Fruit fly (Drosophila melanogaster) whole organism, embryonic: ENCODE data around the gene Coq7.

Source experiments
- ATbp ChIP-seq: fragments of 200-800 bp; sonication (Bioruptor generic); optimal IDR thresholded peaks from 2 replicates; lab custom pipeline; 2017; ENCODE audit warnings: missing biosample characterization, mild to moderate bottlenecking, missing genetic modification characterization, missing genetic modification reagents
- B-H2 ChIP-seq: fragments of 200-800 bp; sonication (Bioruptor generic); optimal IDR thresholded peaks from 2 replicates; lab custom pipeline; 2018; ENCODE audit warnings: missing biosample characterization, mild to moderate bottlenecking, missing genetic modification characterization
- CG10366 ChIP-seq: fragments of 200-800 bp; sonication (Bioruptor generic); IDR thresholded peaks from 2 replicates; pipeline ENCODE4 v1.3.6; 2022; ENCODE audit warnings: missing biosample characterization, missing genetic modification characterization
- CG10462 ChIP-seq: fragments of 200-800 bp; sonication (Bioruptor generic); optimal IDR thresholded peaks from 2 replicates; lab custom pipeline; 2016; ENCODE audit warnings: missing biosample characterization, missing genetic modification characterization
- CG12104 ChIP-seq: fragments of 200-800 bp; sonication (Bioruptor generic); optimal IDR thresholded peaks from 3 replicates; lab custom pipeline; 2016; ENCODE audit warnings: missing biosample characterization, missing genetic modification characterization
- CG12236 ChIP-seq: fragments of 200-800 bp; sonication (Bioruptor generic); optimal IDR thresholded peaks from 2 replicates; lab custom pipeline; 2016; ENCODE audit warnings: missing biosample characterization, missing genetic modification characterization
- CG12659 ChIP-seq: fragments of 200-800 bp; sonication (Bioruptor generic); optimal IDR thresholded peaks from 3 replicates; lab custom pipeline; 2017; ENCODE audit warnings: mild to moderate bottlenecking, missing biosample characterization, missing genetic modification reagents, missing genetic modification characterization
- CG13775 ChIP-seq: fragments of 200-800 bp; sonication (Bioruptor generic); optimal IDR thresholded peaks from 3 replicates; lab custom pipeline; 2017; ENCODE audit warnings: missing biosample characterization, mild to moderate bottlenecking, missing genetic modification characterization
- CG17802 ChIP-seq: fragments of 200-800 bp; sonication (Bioruptor generic); optimal IDR thresholded peaks from 2 replicates; lab custom pipeline; 2018; ENCODE audit warnings: missing biosample characterization, mild to moderate bottlenecking, missing genetic modification characterization, moderate library complexity
- CG1792 ChIP-seq: fragments of 200-800 bp; sonication (Bioruptor generic); optimal IDR thresholded peaks from 2 replicates; lab custom pipeline; 2016; ENCODE audit warnings: missing biosample characterization, missing genetic modification characterization
- CG2712 ChIP-seq: fragments of 200-800 bp; optimal IDR thresholded peaks from 3 replicates; lab custom pipeline; 2019; ENCODE audit warnings: missing biosample characterization, mild to moderate bottlenecking, missing genetic modification characterization, moderate library complexity
- CG30431 ChIP-seq: fragments of 200-800 bp; sonication (Bioruptor generic); optimal IDR thresholded peaks from 2 replicates; lab custom pipeline; 2017; ENCODE audit warnings: missing biosample characterization, missing genetic modification characterization
- CG33557 ChIP-seq: fragments of 200-800 bp; sonication (Bioruptor generic); optimal IDR thresholded peaks from 2 replicates; lab custom pipeline; 2019; ENCODE audit warnings: missing biosample characterization, mild to moderate bottlenecking, missing genetic modification characterization, moderate library complexity
- CG3407 ChIP-seq: fragments of 200-800 bp; sonication (Bioruptor generic); optimal IDR thresholded peaks from 2 replicates; lab custom pipeline; 2018; ENCODE audit warnings: missing biosample characterization, mild to moderate bottlenecking, missing genetic modification characterization
- CG8924 ChIP-seq: fragments of 200-800 bp; optimal IDR thresholded peaks from 3 replicates; lab custom pipeline; 2019; ENCODE audit warnings: missing biosample characterization, mild to moderate bottlenecking, missing genetic modification characterization, moderate library complexity
- CkIIα-i1 ChIP-seq: fragments of 200-800 bp; sonication (Bioruptor generic); IDR thresholded peaks from 2 replicates; pipeline ENCODE4 v1.3.6; 2022; ENCODE audit warnings: missing biosample characterization, missing genetic modification characterization
- D ChIP-seq, 2 experiments: fragments of 200-800 bp in 1 of 2; fragments of >200 bp in 1 of 2; sonication (Bioruptor generic) in 1 of 2; optimal IDR thresholded peaks; 2 replicates in 1 of 2; 3 replicates in 1 of 2; lab custom pipeline; 2017; ENCODE audit warnings: mild to moderate bottlenecking in 1 of 2, missing biosample characterization in 1 of 2, missing genetic modification characterization in 1 of 2, missing genetic modification reagents in 1 of 2
- D19B ChIP-seq: fragments of 200-800 bp; sonication (Bioruptor generic); optimal IDR thresholded peaks from 2 replicates; lab custom pipeline; 2017; ENCODE audit warnings: missing biosample characterization, mild to moderate bottlenecking, missing genetic modification characterization
- Dfd ChIP-seq, 2 experiments: fragments of >200 bp; optimal IDR thresholded peaks; 2 replicates each; lab custom pipeline; 2017; ENCODE audit warnings: missing biosample characterization in 2 of 2, missing genetic modification characterization in 2 of 2
- Doc2 ChIP-seq: fragments of 200-800 bp; sonication (Bioruptor generic); IDR thresholded peaks from 2 replicates; pipeline ENCODE4 v1.3.6; 2022; ENCODE audit warnings: missing biosample characterization, missing genetic modification characterization
- Ets97D ChIP-seq: fragments of 200-800 bp; sonication (Bioruptor generic); optimal IDR thresholded peaks from 3 replicates; lab custom pipeline; 2016; ENCODE audit warnings: missing biosample characterization, missing genetic modification characterization
- Hmx ChIP-seq: fragments of 200-800 bp; sonication (Bioruptor generic); optimal IDR thresholded peaks from 2 replicates; lab custom pipeline; 2016; ENCODE audit warnings: missing biosample characterization, missing genetic modification characterization
- Rx ChIP-seq: fragments of 200-800 bp; sonication (Bioruptor generic); IDR thresholded peaks from 2 replicates; pipeline ENCODE4 v1.3.6; 2022; ENCODE audit warnings: missing biosample characterization, missing genetic modification characterization
- Six4 ChIP-seq: fragments of 200-800 bp; sonication (Bioruptor generic); optimal IDR thresholded peaks from 2 replicates; lab custom pipeline; 2016; ENCODE audit warnings: missing biosample characterization, missing genetic modification characterization
- Sox100B ChIP-seq: fragments of 200-800 bp; sonication (Bioruptor generic); optimal IDR thresholded peaks from 3 replicates; lab custom pipeline; 2018; ENCODE audit warnings: missing biosample characterization, mild to moderate bottlenecking, missing genetic modification characterization
- Sry-δ ChIP-seq: fragments of 200-800 bp; sonication (Bioruptor generic); optimal IDR thresholded peaks from 2 replicates; lab custom pipeline; 2016; ENCODE audit warnings: missing biosample characterization, missing genetic modification characterization
- Usf ChIP-seq: fragments of 200-800 bp; sonication (Bioruptor generic); optimal IDR thresholded peaks from 2 replicates; lab custom pipeline; 2017; ENCODE audit warnings: missing genotype, missing biosample characterization, missing genetic modification characterization
- YL-1 ChIP-seq: fragments of 200-800 bp; sonication (Bioruptor generic); optimal IDR thresholded peaks from 3 replicates; lab custom pipeline; 2017; ENCODE audit warnings: missing biosample characterization, mild to moderate bottlenecking, missing genetic modification characterization
- abd-A ChIP-seq: fragments of 200-800 bp; sonication (Bioruptor generic); optimal IDR thresholded peaks from 3 replicates; lab custom pipeline; 2019; ENCODE audit warnings: missing biosample characterization, mild to moderate bottlenecking, missing genetic modification characterization, moderate library complexity
- btn ChIP-seq: fragments of 200-800 bp; sonication (Bioruptor generic); optimal IDR thresholded peaks from 2 replicates; lab custom pipeline; 2016; ENCODE audit warnings: missing biosample characterization, missing genetic modification characterization
- corto ChIP-seq: fragments of 200-800 bp; sonication (Bioruptor generic); optimal IDR thresholded peaks from 2 replicates; lab custom pipeline; 2016; ENCODE audit warnings: missing biosample characterization, mild to moderate bottlenecking, missing genetic modification characterization, moderate library complexity
- dm ChIP-seq: fragments of 200-800 bp; sonication (Bioruptor generic); optimal IDR thresholded peaks from 3 replicates; lab custom pipeline; 2016; ENCODE audit warnings: missing biosample characterization, missing genetic modification characterization
- ftz-f1 ChIP-seq: fragments of 200-800 bp; sonication (Bioruptor generic); optimal IDR thresholded peaks from 2 replicates; lab custom pipeline; 2016; ENCODE audit warnings: missing biosample characterization, missing genetic modification characterization
- gem ChIP-seq: fragments of 200-800 bp; sonication (Bioruptor generic); optimal IDR thresholded peaks from 2 replicates; lab custom pipeline; 2019; ENCODE audit warnings: missing biosample characterization, mild to moderate bottlenecking, missing genetic modification characterization, moderate library complexity
- gro ChIP-seq: fragments of 200-800 bp; sonication (Bioruptor generic); optimal IDR thresholded peaks from 2 replicates; lab custom pipeline; 2016; ENCODE audit warnings: missing biosample characterization, missing genetic modification characterization
- gsb ChIP-seq: fragments of 200-800 bp; sonication (Bioruptor generic); IDR thresholded peaks from 2 replicates; pipeline ENCODE4 v1.3.6; 2022; ENCODE audit warnings: missing biosample characterization, missing genetic modification characterization
- her ChIP-seq: fragments of 200-800 bp; sonication (Bioruptor generic); optimal IDR thresholded peaks from 2 replicates; lab custom pipeline; 2016; ENCODE audit warnings: missing biosample characterization, missing genetic modification characterization
- org-1 ChIP-seq: fragments of 200-800 bp; sonication (Bioruptor generic); optimal IDR thresholded peaks from 2 replicates; lab custom pipeline; 2017; ENCODE audit warnings: missing biosample characterization, missing genetic modification characterization
- p53 ChIP-seq: fragments of 200-800 bp; sonication (Bioruptor generic); optimal IDR thresholded peaks from 2 replicates; lab custom pipeline; 2016; ENCODE audit warnings: missing biosample characterization, missing genetic modification characterization
- repo ChIP-seq: fragments of 200-800 bp; sonication (Bioruptor generic); optimal IDR thresholded peaks from 2 replicates; lab custom pipeline; 2016; ENCODE audit warnings: missing biosample characterization, missing genetic modification characterization
- row ChIP-seq: fragments of 200-800 bp; sonication (Bioruptor generic); IDR thresholded peaks from 3 replicates; pipeline ENCODE4 v1.3.6; 2022; ENCODE audit warnings: missing biosample characterization, missing genetic modification characterization
- run ChIP-seq: fragments of 200-800 bp; sonication (Bioruptor generic); optimal IDR thresholded peaks from 3 replicates; lab custom pipeline; 2018; ENCODE audit warnings: missing biosample characterization, mild to moderate bottlenecking, missing genetic modification characterization
- scrt ChIP-seq: fragments of 200-800 bp; sonication (Bioruptor generic); optimal IDR thresholded peaks from 2 replicates; lab custom pipeline; 2018; ENCODE audit warnings: missing biosample characterization, mild to moderate bottlenecking, missing genetic modification characterization, moderate library complexity
- sens-2 ChIP-seq: fragments of 200-800 bp; sonication (Bioruptor generic); IDR thresholded peaks from 2 replicates; pipeline ENCODE4 v1.3.6; 2022; ENCODE audit warnings: missing biosample characterization, missing genetic modification characterization
- slp2 ChIP-seq: fragments of 200-800 bp; sonication (Bioruptor generic); optimal IDR thresholded peaks from 2 replicates; lab custom pipeline; 2016; ENCODE audit warnings: missing biosample characterization, missing genetic modification characterization
- so ChIP-seq: fragments of 200-800 bp; sonication (Bioruptor generic); IDR thresholded peaks from 3 replicates; pipeline ENCODE4 v1.3.6; 2022; ENCODE audit warnings: missing biosample characterization, missing genetic modification characterization
- ssp ChIP-seq: fragments of 200-800 bp; sonication (Bioruptor generic); IDR thresholded peaks from 2 replicates; pipeline ENCODE4 v1.3.6; 2022; ENCODE audit warnings: missing biosample characterization, missing genetic modification characterization
- sug ChIP-seq: fragments of 200-800 bp; optimal IDR thresholded peaks from 2 replicates; lab custom pipeline; 2019; ENCODE audit warnings: missing biosample characterization, mild to moderate bottlenecking, missing genetic modification characterization, moderate library complexity
- tx ChIP-seq: fragments of 200-800 bp; sonication (Bioruptor generic); optimal IDR thresholded peaks from 2 replicates; lab custom pipeline; 2016; ENCODE audit warnings: missing biosample characterization, missing genetic modification characterization
- unpg ChIP-seq: fragments of 200-800 bp; sonication (Bioruptor generic); optimal IDR thresholded peaks from 3 replicates; lab custom pipeline; 2018; ENCODE audit warnings: missing biosample characterization, mild to moderate bottlenecking, missing genetic modification characterization, moderate library complexity
- vfl ChIP-seq: fragments of 200-800 bp; sonication (Bioruptor generic); optimal IDR thresholded peaks from 2 replicates; lab custom pipeline; 2016; ENCODE audit warnings: missing biosample characterization, missing genetic modification characterization

Gene Coq7

DNA sequence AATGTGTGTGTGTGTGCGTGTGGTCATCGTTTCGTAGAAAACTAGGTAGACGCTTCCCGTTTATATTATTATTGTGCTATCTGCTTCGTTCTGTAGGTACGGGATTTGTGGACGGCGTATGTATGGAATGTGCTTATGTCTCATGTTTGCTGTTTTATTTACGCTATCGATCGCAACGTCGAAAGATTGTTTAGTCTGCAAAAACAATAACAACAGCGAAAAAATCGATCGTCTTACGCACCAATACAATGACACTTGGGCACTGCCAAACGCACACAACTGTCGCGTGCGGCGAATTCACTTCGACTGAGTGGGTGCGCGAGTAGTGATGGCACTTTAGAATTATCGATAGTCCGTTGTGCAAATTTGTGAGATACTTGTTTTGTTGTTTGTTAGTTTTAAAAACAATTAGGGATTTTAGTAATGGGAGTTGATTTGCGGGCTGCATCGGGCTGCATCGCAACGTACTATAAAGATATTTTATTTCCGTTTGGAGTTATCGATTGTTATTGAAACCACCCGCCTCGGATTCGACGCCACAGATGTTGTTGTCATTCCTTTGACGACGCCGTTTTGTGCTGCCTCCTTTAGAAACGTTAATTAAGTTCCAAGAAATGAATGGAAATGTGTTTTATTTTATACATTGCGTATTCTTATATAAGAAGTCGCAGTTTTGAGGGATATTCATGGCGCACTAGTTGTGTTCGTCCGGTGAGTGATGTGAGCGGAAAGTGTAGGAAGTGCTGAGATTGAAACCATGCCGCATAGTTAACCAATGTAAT lies 11.7 kb upstream of the Coq7 start (continued):
- TF ChIP-seq Six4 (GFP tag; lab: Kevin White, UChicago) (no peak), Usf (no peak), btn (GFP tag; lab: Kevin White, UChicago) (no peak), Sox100B (GFP tag; lab: Kevin White, UChicago) (no peak), ssp (no peak), ftz-f1 (GFP tag; lab: Kevin White, UChicago) (peak; percentile 31), gro (GFP tag; lab: Kevin White, UChicago) (no peak), tx (no peak), repo (GFP tag; lab: Kevin White, UChicago) (no peak), CG1792 (GFP tag; lab: Kevin White, UChicago) (no peak), vfl (no peak), ATbp (no peak), CG17802 (tag; lab: Kevin White, UChicago) (no peak), scrt (no peak), sug (tag; lab: Kevin White, UChicago) (no peak), run (tag; lab: Kevin White, UChicago) (no peak), gsb (GFP tag; lab: Robert Waterston, UW) (no peak), D (optimal IDR thresholded peaks at IDR 0.05; lab: Kevin White, UChicago) (no peak), D (GFP tag; optimal IDR thresholded peaks at IDR 0.05; lab: Kevin White, UChicago) (no peak), CG12236 (GFP tag; lab: Kevin White, UChicago) (no peak), CG33557 (GFP tag; lab: Kevin White, UChicago) (no peak), corto (GFP tag; lab: Kevin White, UChicago) (no peak), sens-2 (no peak), row (GFP tag; lab: Robert Waterston, UW) (peak; percentile 34; the same call in 1 of the 3 replicates), Sry-δ (peak; percentile 87), org-1 (no peak), D19B (no peak), CG3407 (GFP tag; lab: Kevin White, UChicago) (no peak), p53 (GFP tag; lab: Kevin White, UChicago) (no peak), CG8924 (tag; lab: Kevin White, UChicago) (peak; percentile 26), her (GFP tag; lab: Kevin White, UChicago) (peak; percentile 36), unpg (no peak), gem (tag; lab: Kevin White, UChicago) (no peak), dm (GFP tag; lab: Kevin White, UChicago) (peak; percentile 20), Hmx (GFP tag; lab: Kevin White, UChicago) (no peak), so (GFP tag; lab: Robert Waterston, UW) (no peak), CG2712 (tag; lab: Kevin White, UChicago) (no peak), CG12659 (GFP tag; lab: Kevin White, UChicago) (peak; percentile 20), Rx (GFP tag; lab: Robert Waterston, UW) (no peak), CG10462 (no peak), Doc2 (GFP tag; lab: Robert Waterston, UW) (no peak), YL-1 (GFP tag; lab: Kevin White, UChicago) (peak; percentile 29), CG30431 (GFP tag; lab: Kevin White, UChicago) (no peak), CG13775 (peak; percentile 11), CkIIα-i1 (GFP tag; lab: Robert Waterston, UW) (no peak), B-H2 (GFP tag; lab: Kevin White, UChicago) (no peak), CG12104 (GFP tag; lab: Kevin White, UChicago) (no peak), abd-A (tag; lab: Kevin White, UChicago) (no peak), slp2 (GFP tag; lab: Kevin White, UChicago) (no peak), CG10366 (no peak), Dfd (GFP tag; optimal IDR thresholded peaks at IDR 0.05; lab: Kevin White, UChicago) (no peak), Ets97D (GFP tag; lab: Kevin White, UChicago) (peak; percentile 16)
